Worm (Caenorhabditis elegans) whole organism, early embryonic: ENCODE results near the gene nhr-271.

Source experiments
- B0310.2 ChIP-seq: sonication (generic microtip); optimal IDR thresholded peaks from 2 replicates; lab custom pipeline; 2016; ENCODE audit warnings: mild to moderate bottlenecking, missing genetic modification characterization, missing compliant biosample characterization
- F13C5.2 ChIP-seq: sonication (generic microtip); optimal IDR thresholded peaks from 2 replicates; lab custom pipeline; 2017; ENCODE audit warnings: mild to moderate bottlenecking, missing genetic modification characterization, inconsistent platforms, missing compliant biosample characterization
- aly-1 ChIP-seq: sonication (generic microtip); optimal IDR thresholded peaks from 2 replicates; lab custom pipeline; 2016; ENCODE audit warnings: missing genetic modification characterization, missing compliant biosample characterization
- ama-1 ChIP-seq: fragments of 150-350 bp; optimal IDR thresholded peaks from 2 replicates; lab custom pipeline; 2014
- ceh-13 ChIP-seq: fragments of 200-800 bp; sonication (Bioruptor generic); optimal IDR thresholded peaks from 2 replicates; lab custom pipeline; 2018; ENCODE audit warnings: mild to moderate bottlenecking, missing genetic modification characterization, missing compliant biosample characterization
- ceh-36 ChIP-seq: sonication (generic microtip); optimal IDR thresholded peaks from 2 replicates; lab custom pipeline; 2016; ENCODE audit warnings: missing genetic modification characterization, inconsistent platforms, missing compliant biosample characterization
- ets-7 ChIP-seq: sonication (generic microtip); optimal IDR thresholded peaks from 2 replicates; lab custom pipeline; 2016; ENCODE audit warnings: missing genotype, missing genetic modification characterization, missing compliant biosample characterization
- flt-1 ChIP-seq: fragments of 200-800 bp; sonication (Bioruptor generic); IDR thresholded peaks from 2 replicates; pipeline ENCODE4 v1.3.6; 2022; ENCODE audit warnings: missing genetic modification characterization, missing compliant biosample characterization
- hmbx-1 ChIP-seq: sonication (generic microtip); optimal IDR thresholded peaks from 2 replicates; lab custom pipeline; 2016; ENCODE audit warnings: mild to moderate bottlenecking, missing genetic modification characterization, missing compliant biosample characterization
- hmg-4 ChIP-seq: fragments of 200-800 bp; sonication (Bioruptor generic); optimal IDR thresholded peaks from 2 replicates; lab custom pipeline; 2018; ENCODE audit warnings: mild to moderate bottlenecking, missing genetic modification characterization, missing compliant biosample characterization
- hnd-1 ChIP-seq: sonication (generic microtip); optimal IDR thresholded peaks from 2 replicates; lab custom pipeline; 2016; ENCODE audit warnings: missing genetic modification characterization, missing compliant biosample characterization
- pes-1 ChIP-seq: fragments of 200-800 bp; sonication (Bioruptor generic); IDR thresholded peaks from 2 replicates; pipeline ENCODE4 v1.3.6; 2022; ENCODE audit warnings: missing genetic modification reagents, missing genetic modification characterization, missing compliant biosample characterization
- scrt-1 ChIP-seq: fragments of 200-800 bp; sonication (Bioruptor generic); IDR thresholded peaks from 2 replicates; pipeline ENCODE4 v1.3.6; 2022; ENCODE audit warnings: missing genetic modification characterization, missing compliant biosample characterization
- sea-1 ChIP-seq: fragments of 200-800 bp; sonication (Bioruptor generic); conservative IDR thresholded peaks from 2 replicates; pipeline ENCODE4 v1.3.6; 2022; ENCODE audit warnings: missing genetic modification characterization, missing compliant biosample characterization
- tbx-11 ChIP-seq: fragments of 200-800 bp; sonication (Bioruptor generic); IDR thresholded peaks from 2 replicates; pipeline ENCODE4 v1.3.6; 2022; ENCODE audit warnings: missing genetic modification characterization, missing compliant biosample characterization
- tbx-37 ChIP-seq: fragments of 200-800 bp; sonication (Bioruptor generic); conservative IDR thresholded peaks from 2 replicates; pipeline ENCODE4 v1.3.6; 2022; ENCODE audit warnings: missing genetic modification reagents, missing genetic modification characterization, missing compliant biosample characterization
- tra-4 ChIP-seq: sonication (generic microtip); optimal IDR thresholded peaks from 2 replicates; lab custom pipeline; 2017; ENCODE audit warnings: missing genetic modification characterization, missing compliant biosample characterization

Gene nhr-271

DNA sequence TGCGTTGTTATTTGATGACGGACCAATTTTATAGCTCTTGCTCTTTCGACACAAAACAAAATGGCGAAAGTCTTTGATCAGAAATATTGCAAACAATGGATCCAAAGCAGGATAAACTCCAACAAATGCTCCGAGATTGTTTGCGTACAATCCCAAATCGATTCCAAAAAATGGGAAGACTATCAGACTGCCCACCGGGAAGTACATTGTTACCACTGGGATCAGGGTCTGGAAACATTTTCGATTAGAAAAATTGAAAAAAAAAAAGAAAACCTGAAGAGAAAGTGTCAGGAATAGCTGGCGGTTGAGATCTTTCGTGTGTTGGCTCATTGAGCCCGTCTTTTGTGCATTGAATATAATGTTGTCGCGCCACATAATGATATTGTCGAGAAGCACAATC, 737 bp upstream of the nhr-271 start:
- TF ChIP-seq hmg-4 (GFP tag; lab: Kevin White, UChicago), result no peak
- TF ChIP-seq tbx-37 (GFP tag; lab: Robert Waterston, UW), result no peak
- TF ChIP-seq scrt-1 (GFP tag; lab: Robert Waterston, UW), result no peak
- no peak for TF ChIP-seq ceh-13 (GFP tag; lab: Kevin White, UChicago)
- TF ChIP-seq sea-1, result no peak
- TF ChIP-seq ceh-36 (tag; lab: Kevin White, UChicago), result no peak
- TF ChIP-seq aly-1 (tag; lab: Kevin White, UChicago), result no peak
- TF ChIP-seq flt-1 (GFP tag; lab: Robert Waterston, UW), result no peak
- no peak for TF ChIP-seq hmbx-1 (tag; lab: Kevin White, UChicago)
- TF ChIP-seq tra-4, result no peak
- no peak for TF ChIP-seq B0310.2 (tag; lab: Kevin White, UChicago)
- no peak for TF ChIP-seq pes-1 (GFP tag; lab: Robert Waterston, UW)
- TF ChIP-seq ama-1 (lab: Kevin White, UChicago), result no peak
- no peak for TF ChIP-seq F13C5.2 (tag; lab: Kevin White, UChicago)
- no peak for TF ChIP-seq ets-7
- no peak for TF ChIP-seq hnd-1 (tag; lab: Kevin White, UChicago)
- no peak for TF ChIP-seq tbx-11 (GFP tag; lab: Robert Waterston, UW)

- TF ChIP-seq aly-1 (tag; lab: Kevin White, UChicago) (no peak), hmbx-1 (tag; lab: Kevin White, UChicago) (no peak), ama-1 (lab: Kevin White, UChicago) (no peak), tbx-37 (GFP tag; lab: Robert Waterston, UW) (no peak), tbx-11 (GFP tag; lab: Robert Waterston, UW) (no peak), ets-7 (no peak), tra-4 (no peak), F13C5.2 (tag; lab: Kevin White, UChicago) (no peak), scrt-1 (GFP tag; lab: Robert Waterston, UW) (no peak)
Observed at ce11 chrV:16575900-16576299, 4.4 kb downstream of the nhr-271 start, which contains the start of gene str-151. str-151 (plus strand) TSS chrV:16576200.

ce11 chrV:16573168-16573567, 7.2 kb downstream of the nhr-271 start, which contains the start of gene str-149:
str-149 (plus strand) TSS chrV:16573468.
- TF ChIP-seq ceh-13 (GFP tag; lab: Kevin White, UChicago) (no peak), hmg-4 (GFP tag; lab: Kevin White, UChicago) (no peak), ceh-36 (tag; lab: Kevin White, UChicago) (no peak), tra-4 (no peak), flt-1 (GFP tag; lab: Robert Waterston, UW) (no peak), B0310.2 (tag; lab: Kevin White, UChicago) (no peak), sea-1 (no peak), ets-7 (no peak), hmbx-1 (tag; lab: Kevin White, UChicago) (no peak), tbx-11 (GFP tag; lab: Robert Waterston, UW) (no peak), ama-1 (lab: Kevin White, UChicago) (no peak), pes-1 (GFP tag; lab: Robert Waterston, UW) (no peak), F13C5.2 (tag; lab: Kevin White, UChicago) (no peak), scrt-1 (GFP tag; lab: Robert Waterston, UW) (no peak), tbx-37 (GFP tag; lab: Robert Waterston, UW) (no peak), aly-1 (tag; lab: Kevin White, UChicago) (no peak), hnd-1 (tag; lab: Kevin White, UChicago) (no peak)

- TF ChIP-seq aly-1 (tag; lab: Kevin White, UChicago) (no peak), scrt-1 (GFP tag; lab: Robert Waterston, UW) (no peak), ets-7 (no peak), tbx-11 (GFP tag; lab: Robert Waterston, UW) (no peak), hnd-1 (tag; lab: Kevin White, UChicago) (no peak), ama-1 (lab: Kevin White, UChicago) (no peak), tra-4 (no peak), F13C5.2 (tag; lab: Kevin White, UChicago) (no peak), sea-1 (no peak), B0310.2 (tag; lab: Kevin White, UChicago) (no peak), ceh-13 (GFP tag; lab: Kevin White, UChicago) (no peak), hmbx-1 (tag; lab: Kevin White, UChicago) (no peak), tbx-37 (GFP tag; lab: Robert Waterston, UW) (no peak), flt-1 (GFP tag; lab: Robert Waterston, UW) (no peak), hmg-4 (GFP tag; lab: Kevin White, UChicago) (no peak), ceh-36 (tag; lab: Kevin White, UChicago) (no peak), pes-1 (GFP tag; lab: Robert Waterston, UW) (no peak)
Observed at ce11 chrV:16570697-16571096, 9.6 kb downstream of the nhr-271 start, which contains the start of gene nhr-233. nhr-233 (minus strand) TSS chrV:16570797.

DNA sequence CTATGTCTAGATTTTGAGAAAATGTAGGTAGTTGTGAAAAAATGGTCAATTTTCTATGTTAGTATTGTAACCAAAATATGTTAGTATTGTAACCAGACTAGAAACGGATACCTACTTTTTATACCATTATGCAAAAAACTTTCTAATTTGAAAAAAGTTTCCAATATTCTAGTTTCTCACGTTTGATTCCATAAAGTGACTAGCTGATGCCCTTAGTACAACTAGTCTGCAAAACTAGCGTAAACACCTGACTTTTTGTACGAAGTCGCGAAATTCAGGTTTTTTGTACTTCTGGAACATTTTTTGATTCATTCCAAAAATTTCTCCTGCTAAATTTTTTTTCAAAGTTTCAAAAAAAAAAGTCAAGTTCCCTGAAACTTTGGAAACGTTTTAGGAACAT, 12.3 kb downstream of the nhr-271 start:
- TF ChIP-seq aly-1 (tag; lab: Kevin White, UChicago), result no peak
- TF ChIP-seq scrt-1 (GFP tag; lab: Robert Waterston, UW), result no peak
- TF ChIP-seq pes-1 (GFP tag; lab: Robert Waterston, UW), result no peak
- no peak for TF ChIP-seq flt-1 (GFP tag; lab: Robert Waterston, UW)
- no peak for TF ChIP-seq tra-4
- no peak for TF ChIP-seq B0310.2 (tag; lab: Kevin White, UChicago)
- TF ChIP-seq tbx-11 (GFP tag; lab: Robert Waterston, UW), result no peak
- no peak for TF ChIP-seq hmbx-1 (tag; lab: Kevin White, UChicago)
- TF ChIP-seq sea-1, result no peak
- no peak for TF ChIP-seq hnd-1 (tag; lab: Kevin White, UChicago)
- TF ChIP-seq ama-1 (lab: Kevin White, UChicago), result no peak
- no peak for TF ChIP-seq tbx-37 (GFP tag; lab: Robert Waterston, UW)

- TF ChIP-seq B0310.2 (tag; lab: Kevin White, UChicago) (no peak), scrt-1 (GFP tag; lab: Robert Waterston, UW) (no peak), ceh-13 (GFP tag; lab: Kevin White, UChicago) (no peak), ets-7 (no peak), tbx-11 (GFP tag; lab: Robert Waterston, UW) (no peak), hmbx-1 (tag; lab: Kevin White, UChicago) (no peak), tra-4 (no peak), flt-1 (GFP tag; lab: Robert Waterston, UW) (no peak), F13C5.2 (tag; lab: Kevin White, UChicago) (no peak), ama-1 (lab: Kevin White, UChicago) (no peak)
Observed at ce11 chrV:16565639-16566038, 14.7 kb downstream of the nhr-271 start, which contains the start of gene sru-45. sru-45 (plus strand) TSS chrV:16565939.
